Fruit fly (Drosophila melanogaster): ENCODE measurements around the gene Polr2A.

Polr2A gene

dm6 chrX:11580200-11580840, 10.2 kb upstream of the Polr2A start, which contains the start of gene nod (continued):
- TF ChIP-seq odd (GFP tag; optimal IDR thresholded peaks at IDR 0.05), result no peak
- peak; percentile 28 for TF ChIP-seq CG12219 (GFP tag; optimal IDR thresholded peaks at IDR 0.05)
- TF ChIP-seq CG5245 (GFP tag; optimal IDR thresholded peaks at IDR 0.05), result no peak
- peak; percentile 18 for TF ChIP-seq trh (GFP tag; optimal IDR thresholded peaks at IDR 0.05)
- TF ChIP-seq CG4328 (GFP tag; optimal IDR thresholded peaks at IDR 0.05), result peak; percentile 23
- peak in 1 of 2 experiments; percentile 22 for TF ChIP-seq insv (GFP tag; optimal IDR thresholded peaks at IDR 0.05)
- no peak for TF ChIP-seq CG15601 (tag; optimal IDR thresholded peaks at IDR 0.05)
- TF ChIP-seq sqz (GFP tag; optimal IDR thresholded peaks at IDR 0.05), result no peak
- no peak for TF ChIP-seq CG8388 (GFP tag; optimal IDR thresholded peaks at IDR 0.05)
- no peak for TF ChIP-seq disco-r (GFP tag; optimal IDR thresholded peaks at IDR 0.05)
- TF ChIP-seq Hsf (GFP tag; optimal IDR thresholded peaks at IDR 0.05), result peak; percentile 68
- peak; percentile 88 for TF ChIP-seq sens (GFP tag)
- TF ChIP-seq Spps (tag; optimal IDR thresholded peaks at IDR 0.05), result peak; percentile 13
- TF ChIP-seq caup (GFP tag; optimal IDR thresholded peaks at IDR 0.05; ENCODE audit: severe bottlenecking), result peak; percentile 68
- 0 out of 2 replicates have a peak, but pooled peaks have one; percentile 32 for TF ChIP-seq CG42726 (GFP tag; IDR thresholded peaks at IDR 0.05; ENCODE audit: partially characterized antibody)
- TF ChIP-seq gsb-n (tag; optimal IDR thresholded peaks at IDR 0.05), result peak; percentile 22
- TF ChIP-seq CG8765 (GFP tag; IDR thresholded peaks at IDR 0.05), result no peak
- 0 out of 3 replicates have a peak, but pooled peaks have one; percentile 31 for TF ChIP-seq Mrtf (GFP tag; IDR thresholded peaks at IDR 0.05)
- TF ChIP-seq gfzf (GFP tag; optimal IDR thresholded peaks at IDR 0.05), result peak; percentile 92
- TF ChIP-seq BtbVII (GFP tag; optimal IDR thresholded peaks at IDR 0.05), result no peak
- TF ChIP-seq zen2 (GFP tag; IDR thresholded peaks at IDR 0.05; ENCODE audit: partially characterized antibody), result no peak; the same call in 2 of the 3 replicates
- TF ChIP-seq pita (GFP tag; optimal IDR thresholded peaks at IDR 0.05), result peak; percentile 89
- TF ChIP-seq Ets65A (GFP tag), result peak; percentile 94
- peak; percentile 61 for TF ChIP-seq az2 (GFP tag; optimal IDR thresholded peaks at IDR 0.05)
- peak; percentile 60 for TF ChIP-seq org-1 (GFP tag; optimal IDR thresholded peaks at IDR 0.05)
- no peak for TF ChIP-seq CG12299 (tag; optimal IDR thresholded peaks at IDR 0.05)
- TF ChIP-seq Nf-YC (tag; optimal IDR thresholded peaks at IDR 0.05), result peak; percentile 48
- no peak for TF ChIP-seq crp (GFP tag; optimal IDR thresholded peaks at IDR 0.05)
- peak; percentile 49; the same call in 1 of the 2 replicates for TF ChIP-seq HLH3B (GFP tag; IDR thresholded peaks at IDR 0.05)
- TF ChIP-seq CG15073 (GFP tag; optimal IDR thresholded peaks at IDR 0.05), result no peak
- no peak for TF ChIP-seq vnd (GFP tag; IDR thresholded peaks at IDR 0.05; ENCODE audit: partially characterized antibody)
- TF ChIP-seq Ada2b (GFP tag; IDR thresholded peaks at IDR 0.05), result 0 out of 2 replicates have a peak, but pooled peaks have one; percentile 42
- TF ChIP-seq ato (GFP tag; IDR thresholded peaks at IDR 0.05; ENCODE audit: partially characterized antibody), result no peak; the same call in 1 of the 2 replicates
- no peak for TF ChIP-seq CG10431 (GFP tag; optimal IDR thresholded peaks at IDR 0.05)
- no peak for TF ChIP-seq da (GFP tag; optimal IDR thresholded peaks at IDR 0.05)
- TF ChIP-seq psq (GFP tag; optimal IDR thresholded peaks at IDR 0.05), result no peak
- peak; percentile 26; the same call in 1 of the 2 replicates for TF ChIP-seq ssp (GFP tag; IDR thresholded peaks at IDR 0.05)
- TF ChIP-seq Awh (GFP tag; IDR thresholded peaks at IDR 0.05), result 0 out of 2 replicates have a peak, but pooled peaks have one; percentile 37
- no peak for TF ChIP-seq CG43689 (GFP tag; IDR thresholded peaks at IDR 0.05)
- TF ChIP-seq croc (GFP tag; conservative IDR thresholded peaks at IDR 0.05), result no peak; the same call in 2 of the 3 replicates
- TF ChIP-seq Ravus (GFP tag; IDR thresholded peaks at IDR 0.05), result no peak
- TF ChIP-seq Sry-β (GFP tag; optimal IDR thresholded peaks at IDR 0.05), result peak; percentile 11
- TF ChIP-seq cato (GFP tag; optimal IDR thresholded peaks at IDR 0.05; ENCODE audit: borderline replicate concordance), result peak; percentile 54
- peak in 1 of 2 experiments; percentile 47 for TF ChIP-seq Eip74EF (GFP tag; optimal IDR thresholded peaks at IDR 0.05)
- TF ChIP-seq CrebB (tag; optimal IDR thresholded peaks at IDR 0.05), result peak; percentile 7
- TF ChIP-seq Deaf1 (tag; optimal IDR thresholded peaks at IDR 0.05), result peak; percentile 21
- TF ChIP-seq Max (GFP tag; optimal IDR thresholded peaks at IDR 0.05), result no peak
- no peak for TF ChIP-seq CG4360 (GFP tag; IDR thresholded peaks at IDR 0.05)
- TF ChIP-seq CG13624 (GFP tag; optimal IDR thresholded peaks at IDR 0.05), result peak; percentile 55

All from whole organism, embryonic.